Fruit fly (Drosophila melanogaster): ENCODE measurements around the gene CG13251.

CG13251 gene

DNA sequence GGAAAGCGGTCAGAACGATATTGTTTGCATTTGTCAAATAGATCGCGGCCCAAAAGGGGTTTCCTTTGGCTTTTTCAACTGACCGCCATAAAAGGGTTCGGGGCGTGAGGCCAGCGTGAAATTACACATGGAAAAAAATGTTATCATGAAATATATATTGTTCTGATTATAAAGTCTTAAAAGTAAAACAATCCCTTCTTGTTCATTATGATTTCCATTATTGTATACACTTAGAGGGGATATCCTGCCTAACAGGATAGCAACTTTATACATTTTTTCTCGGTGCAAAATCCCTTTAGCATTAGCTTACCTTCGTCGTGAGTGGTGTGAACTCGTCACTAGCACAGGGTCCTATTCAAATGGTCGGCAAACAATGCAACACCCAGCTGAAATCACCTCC, 48.1 kb downstream of the CG13251 start (continued):
- peak; percentile 14 for TF ChIP-seq CG16815 (GFP tag; optimal IDR thresholded peaks at IDR 0.05)
- peak; percentile 73 for TF ChIP-seq dmrt11E (tag; optimal IDR thresholded peaks at IDR 0.05)
- TF ChIP-seq CG10321 (GFP tag; IDR thresholded peaks at IDR 0.05) = no peak
- no peak for TF ChIP-seq Meics (GFP tag; optimal IDR thresholded peaks at IDR 0.05)
- no peak for TF ChIP-seq CG13123 (GFP tag; optimal IDR thresholded peaks at IDR 0.05)
- TF ChIP-seq zen (tag; optimal IDR thresholded peaks at IDR 0.05) = peak; percentile 1
- TF ChIP-seq CG18262 (tag; optimal IDR thresholded peaks at IDR 0.05) = peak; percentile 34
- TF ChIP-seq pzg (GFP tag; optimal IDR thresholded peaks at IDR 0.05) = no peak
- TF ChIP-seq CG17361 (GFP tag; IDR thresholded peaks at IDR 0.05) = 0 out of 3 replicates have a peak, but pooled peaks have one; percentile 10

DNA sequence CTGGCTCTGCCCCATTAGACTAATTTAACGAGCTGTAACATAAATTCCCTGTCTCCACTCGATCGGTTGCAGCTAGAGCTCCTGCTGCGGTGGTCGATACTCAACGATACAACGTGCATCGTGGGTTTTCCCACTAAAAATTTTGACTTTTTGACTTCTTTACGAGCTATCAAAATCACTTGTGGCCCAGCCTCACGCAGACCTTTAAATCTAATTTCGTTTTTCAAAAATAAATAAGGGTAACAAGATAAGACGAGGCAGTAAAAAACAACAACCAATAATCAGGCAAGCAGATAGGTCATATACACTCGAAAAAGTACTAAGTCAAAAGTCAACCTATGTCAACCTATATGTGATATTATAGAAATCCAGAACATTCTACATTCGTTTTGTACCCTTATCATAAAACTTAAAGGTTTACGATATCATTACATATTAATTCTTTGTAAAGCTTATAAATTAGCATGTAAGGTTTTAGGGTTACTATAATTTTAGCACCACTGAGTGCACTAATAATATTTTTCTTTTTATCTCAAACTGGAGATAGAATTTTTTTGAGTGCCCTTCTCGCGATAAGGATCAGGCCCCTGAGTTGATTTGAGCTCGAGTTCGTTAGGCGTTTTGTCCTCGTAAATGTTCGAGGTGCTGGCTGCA, 50.3 kb downstream of the CG13251 start:
- TF ChIP-seq esg (GFP tag; conservative IDR thresholded peaks at IDR 0.05) (no peak), CG9797 (GFP tag; optimal IDR thresholded peaks at IDR 0.05) (no peak), row (GFP tag; IDR thresholded peaks at IDR 0.05) (peak; percentile 25; the same call in 1 of the 3 replicates), aop (GFP tag; IDR thresholded peaks at IDR 0.05) (no peak), Hr78 (GFP tag; optimal IDR thresholded peaks at IDR 0.05) (no peak), eyg (GFP tag; optimal IDR thresholded peaks at IDR 0.05) (no peak), CG12942 (GFP tag; optimal IDR thresholded peaks at IDR 0.05) (no peak), pnt (GFP tag; optimal IDR thresholded peaks at IDR 0.05) (no peak), B-H2 (GFP tag; optimal IDR thresholded peaks at IDR 0.05) (no peak), Ets65A (GFP tag) (no peak), CG8359 (GFP tag; optimal IDR thresholded peaks at IDR 0.05; ENCODE audit: borderline replicate concordance) (no peak), NC2β (GFP tag; optimal IDR thresholded peaks at IDR 0.05) (no peak), pzg (GFP tag; optimal IDR thresholded peaks at IDR 0.05) (no peak), CG6765 (GFP tag; optimal IDR thresholded peaks at IDR 0.05) (no peak), fd102C (GFP tag; optimal IDR thresholded peaks at IDR 0.05) (peak; percentile 64), tna (GFP tag; IDR thresholded peaks at IDR 0.05; ENCODE audit: partially characterized antibody) (no peak), phol (tag; optimal IDR thresholded peaks at IDR 0.05) (peak; percentile 21), Dip3 (GFP tag; optimal IDR thresholded peaks at IDR 0.05) (no peak), CG3726 (GFP tag; IDR thresholded peaks at IDR 0.05) (no peak), CG4404 (GFP tag; IDR thresholded peaks at IDR 0.05) (peak; percentile 69), CG15073 (GFP tag; optimal IDR thresholded peaks at IDR 0.05) (no peak), psq (GFP tag; optimal IDR thresholded peaks at IDR 0.05) (no peak), sens-2 (GFP tag; IDR thresholded peaks at IDR 0.05) (no peak), gro (GFP tag; optimal IDR thresholded peaks at IDR 0.05) (no peak), cg (GFP tag; optimal IDR thresholded peaks at IDR 0.05) (no peak), ac (GFP tag; optimal IDR thresholded peaks at IDR 0.05) (no peak), CG8924 (tag; optimal IDR thresholded peaks at IDR 0.05) (peak; percentile 33), CG2712 (tag; optimal IDR thresholded peaks at IDR 0.05) (peak; percentile 64), Xrp1 (GFP tag; IDR thresholded peaks at IDR 0.05) (no peak), caup (GFP tag; optimal IDR thresholded peaks at IDR 0.05; ENCODE audit: severe bottlenecking) (no peak), CG8944 (GFP tag; optimal IDR thresholded peaks at IDR 0.05) (no peak), CG6254 (GFP tag; optimal IDR thresholded peaks at IDR 0.05) (no peak), stc (GFP tag; IDR thresholded peaks at IDR 0.05) (no peak), Mrtf (GFP tag; IDR thresholded peaks at IDR 0.05) (no peak), Dek (tag; optimal IDR thresholded peaks at IDR 0.05) (no peak), h (optimal IDR thresholded peaks at IDR 0.05) (no peak), CG14014 (GFP tag; IDR thresholded peaks at IDR 0.05) (no peak), Sry-β (GFP tag; optimal IDR thresholded peaks at IDR 0.05) (no peak), CG11456 (GFP tag; IDR thresholded peaks at IDR 0.05) (no peak), Ravus (GFP tag; IDR thresholded peaks at IDR 0.05) (no peak), zfh2 (GFP tag; optimal IDR thresholded peaks at IDR 0.05) (no peak), D19B (GFP tag; optimal IDR thresholded peaks at IDR 0.05) (no peak)
